Worm (Caenorhabditis elegans): Measurements from ENCODE around the gene ppfr-4.
"Not testable (repeated sequence)": the region's sequence is repeated elsewhere in the genome, so short reads cannot be mapped to it uniquely, and the experiment has no call there.

DNA sequence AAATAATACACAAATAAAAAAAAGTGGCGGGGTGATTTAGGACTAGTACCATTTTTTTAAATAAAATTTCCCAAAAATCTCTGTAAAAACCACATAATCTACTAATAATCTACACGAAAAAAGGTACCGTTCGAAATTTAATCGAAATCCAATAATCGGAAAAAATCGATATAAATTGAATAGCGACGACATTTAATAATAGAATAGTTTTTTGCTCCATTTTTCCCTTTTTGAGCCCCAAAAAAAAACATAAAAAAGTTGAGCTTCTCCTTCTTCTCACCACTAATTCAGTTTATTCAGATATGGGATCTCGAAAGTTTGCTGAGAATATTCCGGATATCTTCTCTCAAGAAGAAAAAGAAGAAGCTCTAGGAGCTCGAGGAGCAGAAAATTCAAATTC lies 12.0 kb upstream of the ppfr-4 start, which contains the start of gene Y71H2B.5:
- not testable (repeated sequence) for TF ChIP-seq eyg-1 (tag; optimal IDR thresholded peaks at IDR 0.05); fkh-10 (GFP tag; optimal IDR thresholded peaks at IDR 0.05)

All from whole organism, late embryonic.